Fruit fly (Drosophila melanogaster): Measurements from ENCODE around the gene Slbp.
A peak's percentile ranks its signal among the peaks of the same experiment; 100 is the strongest.

Slbp gene

dm6 chr3R:29198299-29198698 is 45.2 kb upstream of the Slbp start:
- TF ChIP-seq tio (GFP tag; optimal IDR thresholded peaks at IDR 0.05) (no peak), sd (tag; optimal IDR thresholded peaks at IDR 0.05) (no peak), CG3847 (GFP tag; IDR thresholded peaks at IDR 0.05) (no peak), Pdp1 (GFP tag; optimal IDR thresholded peaks at IDR 0.05) (peak in 1 of 2 experiments; percentile 82), Jarid2 (GFP tag; optimal IDR thresholded peaks at IDR 0.05) (no peak), vnd (GFP tag; IDR thresholded peaks at IDR 0.05; ENCODE audit: partially characterized antibody) (no peak), org-1 (GFP tag; optimal IDR thresholded peaks at IDR 0.05) (no peak), seq (GFP tag; IDR thresholded peaks at IDR 0.05) (no peak), oc (tag; optimal IDR thresholded peaks at IDR 0.05) (peak; percentile 82)

- peak; percentile 11 for TF ChIP-seq CoRest (tag; optimal IDR thresholded peaks at IDR 0.05)
- no peak for TF ChIP-seq CG4820 (GFP tag; optimal IDR thresholded peaks at IDR 0.05)
- peak; percentile 17 for TF ChIP-seq CG2712 (tag; optimal IDR thresholded peaks at IDR 0.05)
- peak; percentile 76 for TF ChIP-seq sens (GFP tag)
- no peak for TF ChIP-seq ttk (GFP tag; IDR thresholded peaks at IDR 0.05)
- no peak for TF ChIP-seq exex (tag; optimal IDR thresholded peaks at IDR 0.05)
- TF ChIP-seq CHES-1-like (GFP tag; optimal IDR thresholded peaks at IDR 0.05) = no peak
- TF ChIP-seq CG17361 (GFP tag; IDR thresholded peaks at IDR 0.05) = peak; percentile 44; the same call in 2 of the 3 replicates
- peak in 1 of 2 experiments; percentile 26 for TF ChIP-seq Eip74EF (GFP tag; optimal IDR thresholded peaks at IDR 0.05)
- TF ChIP-seq Chrac-16 (GFP tag; optimal IDR thresholded peaks at IDR 0.05) = no peak
- TF ChIP-seq CG9437 (GFP tag; optimal IDR thresholded peaks at IDR 0.05) = peak; percentile 7
- TF ChIP-seq phol (tag; optimal IDR thresholded peaks at IDR 0.05) = peak; percentile 27
- TF ChIP-seq CG11695 (GFP tag; IDR thresholded peaks at IDR 0.05) = 0 out of 3 replicates have a peak, but pooled peaks have one; percentile 12
- TF ChIP-seq yki (optimal IDR thresholded peaks at IDR 0.05) = no peak
- TF ChIP-seq Abd-B (GFP tag; optimal IDR thresholded peaks at IDR 0.05) = peak; percentile 7
- peak; percentile 53 for TF ChIP-seq Ets65A (GFP tag)
- peak; percentile 40 for TF ChIP-seq Med (GFP tag)
- TF ChIP-seq pum (GFP tag; optimal IDR thresholded peaks at IDR 0.05) = no peak
- TF ChIP-seq CG31441 (GFP tag; IDR thresholded peaks at IDR 0.05) = peak; percentile 39; the same call in 1 of the 2 replicates
- TF ChIP-seq CG6813 (GFP tag; optimal IDR thresholded peaks at IDR 0.05) = no peak
- no peak for TF ChIP-seq CG33557 (GFP tag; optimal IDR thresholded peaks at IDR 0.05)
- no peak for TF ChIP-seq luna (GFP tag; optimal IDR thresholded peaks at IDR 0.05)
- TF ChIP-seq bigmax (GFP tag; optimal IDR thresholded peaks at IDR 0.05) = no peak
- TF ChIP-seq CG7839 (tag; optimal IDR thresholded peaks at IDR 0.05) = peak; percentile 18
- TF ChIP-seq Asciz (GFP tag; optimal IDR thresholded peaks at IDR 0.05) = no peak
- TF ChIP-seq CG18262 (tag; optimal IDR thresholded peaks at IDR 0.05) = peak; percentile 47
- TF ChIP-seq lbe (GFP tag; optimal IDR thresholded peaks at IDR 0.05) = no peak
- 0 out of 3 replicates have a peak, but pooled peaks have one; percentile 16 for TF ChIP-seq ase (GFP tag; IDR thresholded peaks at IDR 0.05)
- no peak for TF ChIP-seq CG11247 (GFP tag; IDR thresholded peaks at IDR 0.05)
- TF ChIP-seq CG10979 (tag; optimal IDR thresholded peaks at IDR 0.05) = peak; percentile 3
- no peak for TF ChIP-seq bsh (GFP tag; optimal IDR thresholded peaks at IDR 0.05)
- TF ChIP-seq CG11504 (tag; optimal IDR thresholded peaks at IDR 0.05) = peak; percentile 56
- no peak for TF ChIP-seq Dbx (GFP tag; IDR thresholded peaks at IDR 0.05)
- TF ChIP-seq lmd (GFP tag; IDR thresholded peaks at IDR 0.05) = peak; percentile 13; the same call in 1 of the 2 replicates
- TF ChIP-seq CG6765 (GFP tag; optimal IDR thresholded peaks at IDR 0.05) = no peak
- TF ChIP-seq nmo (GFP tag; optimal IDR thresholded peaks at IDR 0.05) = peak; percentile 59
- TF ChIP-seq CG14441 (GFP tag; IDR thresholded peaks at IDR 0.05) = 0 out of 2 replicates have a peak, but pooled peaks have one; percentile 4
- no peak for TF ChIP-seq insv (GFP tag; optimal IDR thresholded peaks at IDR 0.05)
- TF ChIP-seq D19A (tag; optimal IDR thresholded peaks at IDR 0.05) = no peak
Observed at dm6 chr3R:29196967-29197611, 44.0 kb upstream of the Slbp start, which contains the start of gene CG14515. Gene CG14515 (plus strand): TSS chr3R:29197556.

All from whole organism, embryonic.